Worm (Caenorhabditis elegans): ENCODE data around the gene ergo-1.

- TF ChIP-seq tbx-11 (GFP tag; IDR thresholded peaks at IDR 0.05) (no peak), ets-7 (tag; optimal IDR thresholded peaks at IDR 0.05) (no peak), scrt-1 (GFP tag; IDR thresholded peaks at IDR 0.05) (no peak)
Measured at ce11 chrV:983120-983519, 25.5 kb upstream of the ergo-1 start.

All from whole organism, early embryonic.